Fruit fly (Drosophila melanogaster): Measurements from ENCODE around the gene CG32808.

Gene CG32808

DNA sequence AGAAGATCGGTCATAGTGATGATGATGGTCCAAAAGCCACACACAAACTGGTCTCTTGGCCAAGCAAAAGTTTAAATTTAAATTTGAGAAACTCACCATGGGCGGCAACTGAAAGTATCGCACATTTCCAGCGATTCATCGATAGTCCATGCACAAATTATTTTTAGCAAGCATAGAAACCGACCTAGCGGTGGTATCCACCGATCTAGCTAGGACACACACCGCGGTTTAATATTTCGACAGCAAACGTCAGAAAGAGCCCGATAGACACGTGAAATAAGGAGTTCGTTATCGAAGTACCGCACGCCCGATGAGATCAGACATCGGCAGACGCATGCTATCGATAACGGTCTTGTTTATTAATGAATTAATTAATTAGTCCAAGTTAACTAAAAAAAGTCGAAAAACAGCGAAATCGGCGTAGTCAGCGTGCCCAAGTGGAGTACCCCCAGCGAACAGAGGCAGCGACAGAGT is 43.2 kb upstream of the CG32808 start, which contains the start of gene CG14795 (continued):
- TF ChIP-seq Eip93F (GFP tag; optimal IDR thresholded peaks at IDR 0.05) (no peak), Ets21C (GFP tag; optimal IDR thresholded peaks at IDR 0.05) (no peak), CG11294 (GFP tag; IDR thresholded peaks at IDR 0.05) (no peak), Eip78C (GFP tag) (peak; percentile 19), spab (GFP tag; optimal IDR thresholded peaks at IDR 0.05) (no peak), lz (GFP tag; optimal IDR thresholded peaks at IDR 0.05) (no peak), ss (GFP tag; optimal IDR thresholded peaks at IDR 0.05) (no peak), net (GFP tag; optimal IDR thresholded peaks at IDR 0.05) (no peak), Sox15 (GFP tag; optimal IDR thresholded peaks at IDR 0.05) (no peak), CG31627 (GFP tag; optimal IDR thresholded peaks at IDR 0.05) (peak; percentile 1), pdm3 (GFP tag; optimal IDR thresholded peaks at IDR 0.05) (no peak), achi (GFP tag; optimal IDR thresholded peaks at IDR 0.05) (peak; percentile 80), CG6854 (GFP tag; optimal IDR thresholded peaks at IDR 0.05) (no peak), eg (GFP tag; IDR thresholded peaks at IDR 0.05) (no peak), esn (GFP tag; optimal IDR thresholded peaks at IDR 0.05) (peak; percentile 21), CG8319 (GFP tag; optimal IDR thresholded peaks at IDR 0.05) (no peak), dsx (GFP tag; optimal IDR thresholded peaks at IDR 0.05; ENCODE audit: poor library complexity, severe bottlenecking) (peak; percentile 27), CG9139 (GFP tag; optimal IDR thresholded peaks at IDR 0.05) (no peak), CG6808 (GFP tag; optimal IDR thresholded peaks at IDR 0.05) (no peak), CG34406 (GFP tag; optimal IDR thresholded peaks at IDR 0.05) (no peak), CG3919 (GFP tag; optimal IDR thresholded peaks at IDR 0.05) (no peak), CG1621 (tag; optimal IDR thresholded peaks at IDR 0.05) (peak; percentile 5), CG6276 (GFP tag; optimal IDR thresholded peaks at IDR 0.05) (no peak), fd59A (GFP tag; optimal IDR thresholded peaks at IDR 0.05) (no peak), CG7368 (GFP tag; optimal IDR thresholded peaks at IDR 0.05) (no peak), Met (GFP tag; optimal IDR thresholded peaks at IDR 0.05) (no peak), OdsH (GFP tag; optimal IDR thresholded peaks at IDR 0.05) (no peak)

DNA sequence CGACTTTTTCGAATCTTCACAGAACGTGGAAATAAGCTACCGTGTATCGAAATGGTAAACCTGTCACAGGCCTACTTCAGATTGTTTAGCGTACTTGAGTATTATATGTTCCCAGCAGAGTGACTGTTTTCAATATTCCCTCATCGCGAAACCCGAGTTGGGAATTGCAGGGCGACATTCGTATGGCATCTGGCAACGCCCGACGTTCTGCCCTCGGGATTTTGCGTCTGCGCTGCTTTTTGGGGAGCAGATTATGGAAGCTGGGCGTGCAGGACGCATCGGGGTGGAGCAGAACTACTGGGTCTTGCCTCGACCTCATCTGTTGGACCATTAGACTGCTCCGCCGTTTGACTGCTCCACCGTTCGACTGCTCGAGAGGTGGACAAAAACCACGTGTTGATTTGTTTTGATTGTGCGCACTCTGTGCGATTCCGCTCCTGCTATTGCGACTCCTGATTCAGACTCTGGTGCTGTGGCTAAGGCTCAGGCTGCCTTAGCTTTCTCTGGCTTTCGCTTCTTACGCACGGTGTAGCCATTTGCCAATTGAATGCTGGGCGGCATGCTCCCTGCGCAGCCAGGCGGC is 38.7 kb upstream of the CG32808 start:
- TF ChIP-seq CG4318 (GFP tag; optimal IDR thresholded peaks at IDR 0.05) = no peak
- no peak for TF ChIP-seq ss (GFP tag; optimal IDR thresholded peaks at IDR 0.05)
- TF ChIP-seq CG6276 (GFP tag; optimal IDR thresholded peaks at IDR 0.05) = no peak
- TF ChIP-seq spab (GFP tag; optimal IDR thresholded peaks at IDR 0.05) = no peak
- no peak for TF ChIP-seq pdm3 (GFP tag; optimal IDR thresholded peaks at IDR 0.05)
- no peak for TF ChIP-seq CG7368 (GFP tag; optimal IDR thresholded peaks at IDR 0.05)
- TF ChIP-seq vri (GFP tag; optimal IDR thresholded peaks at IDR 0.05) = no peak
- TF ChIP-seq Eip93F (GFP tag; optimal IDR thresholded peaks at IDR 0.05) = no peak
- TF ChIP-seq fd85E (GFP tag; optimal IDR thresholded peaks at IDR 0.05) = no peak
- TF ChIP-seq Eip75B (GFP tag; optimal IDR thresholded peaks at IDR 0.05) = no peak
- no peak for TF ChIP-seq Ets21C (GFP tag; optimal IDR thresholded peaks at IDR 0.05)
- TF ChIP-seq dsx (GFP tag; optimal IDR thresholded peaks at IDR 0.05; ENCODE audit: poor library complexity, severe bottlenecking) = no peak

dm6 chrX:1507751-1508150 is 38.1 kb upstream of the CG32808 start, which contains the start of gene Nmdar2:
Gene Nmdar2 (minus strand): TSS chrX:1507809.
- TF ChIP-seq cyc (GFP tag; optimal IDR thresholded peaks at IDR 0.05) = no peak
- no peak for TF ChIP-seq CG3919 (GFP tag; optimal IDR thresholded peaks at IDR 0.05)
- TF ChIP-seq fkh (GFP tag; optimal IDR thresholded peaks at IDR 0.05) = no peak
- TF ChIP-seq CG6854 (GFP tag; optimal IDR thresholded peaks at IDR 0.05) = no peak
- TF ChIP-seq Sox15 (GFP tag; optimal IDR thresholded peaks at IDR 0.05) = no peak
- no peak for TF ChIP-seq topi (GFP tag; optimal IDR thresholded peaks at IDR 0.05)
- no peak for TF ChIP-seq net (GFP tag; optimal IDR thresholded peaks at IDR 0.05)
- no peak for TF ChIP-seq Eip78C (GFP tag)
- TF ChIP-seq CG31627 (GFP tag; optimal IDR thresholded peaks at IDR 0.05) = no peak
- TF ChIP-seq Smox (GFP tag; optimal IDR thresholded peaks at IDR 0.05) = no peak
- no peak for TF ChIP-seq dac (GFP tag; optimal IDR thresholded peaks at IDR 0.05)
- no peak for TF ChIP-seq CG4318 (GFP tag; optimal IDR thresholded peaks at IDR 0.05)
- no peak for TF ChIP-seq salr (GFP tag; optimal IDR thresholded peaks at IDR 0.05)
- no peak for TF ChIP-seq CG6276 (GFP tag; optimal IDR thresholded peaks at IDR 0.05)
- no peak for TF ChIP-seq lz (GFP tag; optimal IDR thresholded peaks at IDR 0.05)
- no peak for TF ChIP-seq svp (GFP tag)
- no peak for TF ChIP-seq CG8119 (GFP tag; IDR thresholded peaks at IDR 0.05)
- TF ChIP-seq CG11762 (GFP tag; optimal IDR thresholded peaks at IDR 0.05; ENCODE audit: insufficient read depth) = no peak
